Worm (Caenorhabditis elegans) whole organism, L3 larva: Measurements from ENCODE around the gene meg-1.
A peak's percentile ranks its signal among the peaks of the same experiment; 100 is the strongest.

Source experiments
- ceh-9 ChIP-seq: sonication (generic microtip); optimal IDR thresholded peaks from 2 replicates; lab custom pipeline; 2018; ENCODE audit warnings: missing biosample characterization, missing genetic modification characterization
- lin-15B ChIP-seq: fragments of 150-350 bp; optimal IDR thresholded peaks from 2 replicates; lab custom pipeline; 2014; ENCODE audit warnings: missing biosample characterization, missing genetic modification characterization
- lsy-12 ChIP-seq: sonication (generic microtip); optimal IDR thresholded peaks from 2 replicates; lab custom pipeline; 2016; ENCODE audit warnings: mild to moderate bottlenecking, missing genetic modification characterization, missing compliant biosample characterization
- nhr-237 ChIP-seq: fragments of 150-350 bp; optimal IDR thresholded peaks from 2 replicates; lab custom pipeline; 2014; ENCODE audit warnings: missing biosample characterization, missing genetic modification characterization
- nhr-25 ChIP-seq: sonication (generic microtip); optimal IDR thresholded peaks from 2 replicates; lab custom pipeline; 2017; ENCODE audit warnings: missing biosample characterization, missing genetic modification characterization
- pha-4 ChIP-seq: fragments of 150-350 bp; optimal IDR thresholded peaks from 2 replicates; lab custom pipeline; 2014; ENCODE audit warnings: missing biosample characterization, missing genetic modification reagents, missing genetic modification characterization
- unc-39 ChIP-seq: sonication (generic microtip); optimal IDR thresholded peaks from 4 replicates; lab custom pipeline; 2017; ENCODE audit warnings: missing biosample characterization, missing genetic modification characterization
- unc-62 ChIP-seq: fragments of 150-350 bp; sonication (generic microtip); optimal IDR thresholded peaks from 4 replicates; lab custom pipeline; 2014; ENCODE audit warnings: missing biosample characterization, missing genetic modification reagents, missing genetic modification characterization
- ztf-4 ChIP-seq: fragments of 150-350 bp; optimal IDR thresholded peaks from 2 replicates; lab custom pipeline; 2014; ENCODE audit warnings: missing biosample characterization, missing genetic modification characterization

DNA sequence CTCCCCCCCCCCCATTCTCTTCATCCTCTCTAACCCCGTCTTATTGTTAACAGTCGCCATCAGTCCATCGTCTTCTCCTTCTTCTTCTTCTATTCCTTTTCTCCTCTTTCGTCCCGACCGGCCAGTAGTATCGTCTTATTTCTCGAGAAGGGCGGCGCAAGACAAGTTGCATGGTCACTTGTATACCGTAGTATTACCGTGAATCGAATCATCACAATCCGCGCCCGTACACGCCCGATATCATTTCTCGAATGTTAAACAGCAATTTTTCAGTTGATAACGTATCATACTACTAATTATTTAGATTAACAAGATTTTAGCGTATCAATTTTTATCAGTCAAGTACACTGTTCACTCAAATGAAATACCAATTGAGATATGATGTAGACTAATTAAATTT is 8.5 kb upstream of the meg-1 start:
- TF ChIP-seq ztf-4 (tag; lab: Kevin White, UChicago) (no peak), unc-62 (GFP tag; lab: Kevin White, UChicago) (no peak), pha-4 (no peak), ceh-9 (tag; lab: Kevin White, UChicago) (no peak), unc-39 (tag; lab: Kevin White, UChicago) (no peak), nhr-25 (tag; lab: Kevin White, UChicago) (peak; percentile 25), nhr-237 (tag; lab: Kevin White, UChicago) (no peak), lin-15B (tag; lab: Kevin White, UChicago) (no peak), lsy-12 (tag; lab: Kevin White, UChicago) (no peak)
